Worm (Caenorhabditis elegans) whole organism, L3 larva: ENCODE results near the gene M110.3.

Experiments
- R02D3.7 ChIP-seq: fragments of 150-350 bp; optimal IDR thresholded peaks from 2 replicates; lab custom pipeline; 2014; ENCODE audit warnings: missing biosample characterization, missing genetic modification characterization
- ZK546.5 ChIP-seq: sonication (generic microtip); optimal IDR thresholded peaks from 2 replicates; lab custom pipeline; 2017; ENCODE audit warnings: missing biosample characterization, missing genetic modification characterization
- ama-1 ChIP-seq: fragments of 150-350 bp; optimal IDR thresholded peaks from 2 replicates; lab custom pipeline; 2018
- fkh-10 ChIP-seq: sonication (generic microtip); optimal IDR thresholded peaks from 2 replicates; lab custom pipeline; 2017; ENCODE audit warnings: missing biosample characterization, missing genetic modification reagents, missing genetic modification characterization
- jun-1 ChIP-seq: fragments of 150-350 bp; optimal IDR thresholded peaks from 2 replicates; lab custom pipeline; 2014; ENCODE audit warnings: missing biosample characterization, missing genetic modification reagents, missing genetic modification characterization
- nhr-12 ChIP-seq: fragments of 150-350 bp; optimal IDR thresholded peaks from 2 replicates; lab custom pipeline; 2014; ENCODE audit warnings: missing biosample characterization, missing genetic modification characterization
- pha-4 ChIP-seq: fragments of 150-350 bp; optimal IDR thresholded peaks from 2 replicates; lab custom pipeline; 2014; ENCODE audit warnings: missing biosample characterization, missing genetic modification reagents, missing genetic modification characterization
- unc-62 ChIP-seq: fragments of 150-350 bp; sonication (generic microtip); optimal IDR thresholded peaks from 4 replicates; lab custom pipeline; 2014; ENCODE audit warnings: missing biosample characterization, missing genetic modification reagents, missing genetic modification characterization
- ztf-4 ChIP-seq: fragments of 150-350 bp; optimal IDR thresholded peaks from 2 replicates; lab custom pipeline; 2014; ENCODE audit warnings: missing biosample characterization, missing genetic modification characterization

- TF ChIP-seq R02D3.7 (tag; lab: Kevin White, UChicago) (peak; percentile 95), ZK546.5 (peak; percentile 52), ztf-4 (no peak), unc-62 (GFP tag; lab: Kevin White, UChicago) (peak; percentile 86), jun-1 (tag; lab: Kevin White, UChicago) (peak; percentile 95), nhr-12 (tag; lab: Kevin White, UChicago) (no peak), fkh-10 (GFP tag; lab: Kevin White, UChicago) (peak; percentile 91), ama-1 (peak; percentile 77), pha-4 (tag; lab: Kevin White, UChicago) (peak; percentile 99)
Measured at ce11 chrII:8185016-8185493, 31.4 kb downstream of the M110.3 start, which contains the start of the genes mig-5 and cct-1.
